Fruit fly (Drosophila melanogaster): ENCODE results near the gene Wnt5.
A peak's percentile ranks its signal among the peaks of the same experiment; 100 is the strongest.

Gene Wnt5

dm6 chrX:18544732-18545131, 39.5 kb upstream of the Wnt5 start (continued):
- TF ChIP-seq Ets96B (tag; optimal IDR thresholded peaks at IDR 0.05) (peak; percentile 61), spab (GFP tag; optimal IDR thresholded peaks at IDR 0.05) (peak; percentile 73), vri (GFP tag; optimal IDR thresholded peaks at IDR 0.05) (peak; percentile 6), Eip75B (GFP tag; optimal IDR thresholded peaks at IDR 0.05) (peak; percentile 27), CG8319 (GFP tag; optimal IDR thresholded peaks at IDR 0.05) (no peak), cyc (GFP tag; optimal IDR thresholded peaks at IDR 0.05) (no peak), CG8119 (GFP tag; IDR thresholded peaks at IDR 0.05) (peak; percentile 36; the same call in 1 of the 3 replicates), eg (GFP tag; IDR thresholded peaks at IDR 0.05) (0 out of 3 replicates have a peak, but pooled peaks have one; percentile 11), svp (GFP tag) (peak; percentile 25), salr (GFP tag; optimal IDR thresholded peaks at IDR 0.05) (peak; percentile 33 to 53)

- TF ChIP-seq svp (GFP tag) (peak; percentile 86), CG8319 (GFP tag; optimal IDR thresholded peaks at IDR 0.05) (no peak)
These were observed 38.1 kb upstream of the Wnt5 start for dm6 chrX:18543328-18543727.

- TF ChIP-seq dsx (GFP tag; optimal IDR thresholded peaks at IDR 0.05; ENCODE audit: poor library complexity, severe bottlenecking) (no peak), eg (GFP tag; IDR thresholded peaks at IDR 0.05) (peak; percentile 82), CG6792 (GFP tag; optimal IDR thresholded peaks at IDR 0.05) (peak; percentile 3), CG10631 (GFP tag; optimal IDR thresholded peaks at IDR 0.05) (peak; percentile 42), fd59A (GFP tag; optimal IDR thresholded peaks at IDR 0.05) (no peak), vri (GFP tag; optimal IDR thresholded peaks at IDR 0.05) (no peak), dac (GFP tag; optimal IDR thresholded peaks at IDR 0.05) (peak; percentile 30), Eip75B (GFP tag; optimal IDR thresholded peaks at IDR 0.05) (peak; percentile 37), Sox15 (GFP tag; optimal IDR thresholded peaks at IDR 0.05) (no peak), net (GFP tag; optimal IDR thresholded peaks at IDR 0.05) (peak; percentile 43), Hr38 (GFP tag; optimal IDR thresholded peaks at IDR 0.05) (no peak), Ets96B (tag; optimal IDR thresholded peaks at IDR 0.05) (no peak), acj6 (GFP tag; optimal IDR thresholded peaks at IDR 0.05) (peak; percentile 23), CG34406 (GFP tag; optimal IDR thresholded peaks at IDR 0.05) (no peak), CG8119 (GFP tag; IDR thresholded peaks at IDR 0.05) (peak; percentile 60; the same call in 2 of the 3 replicates), Lpt (GFP tag; optimal IDR thresholded peaks at IDR 0.05) (peak; percentile 50), Sox14 (GFP tag; optimal IDR thresholded peaks at IDR 0.05) (peak; percentile 28), pdm3 (GFP tag; optimal IDR thresholded peaks at IDR 0.05) (peak; percentile 47), CG10669 (GFP tag; optimal IDR thresholded peaks at IDR 0.05) (peak; percentile 10), CG6854 (GFP tag; optimal IDR thresholded peaks at IDR 0.05) (no peak), CG7368 (GFP tag; optimal IDR thresholded peaks at IDR 0.05) (peak; percentile 9), svp (GFP tag) (peak; percentile 48), Gug (GFP tag; IDR thresholded peaks at IDR 0.05) (peak; percentile 53), Hr4 (GFP tag; optimal IDR thresholded peaks at IDR 0.05) (peak; percentile 60), CG3032 (tag; optimal IDR thresholded peaks at IDR 0.05) (no peak), Ets21C (GFP tag; optimal IDR thresholded peaks at IDR 0.05) (peak; percentile 3), CG6808 (GFP tag; optimal IDR thresholded peaks at IDR 0.05) (no peak), spab (GFP tag; optimal IDR thresholded peaks at IDR 0.05) (no peak), CG9139 (GFP tag; optimal IDR thresholded peaks at IDR 0.05) (no peak), CG32006 (GFP tag; optimal IDR thresholded peaks at IDR 0.05) (peak; percentile 67), Met (GFP tag; optimal IDR thresholded peaks at IDR 0.05) (peak; percentile 33), Sox102F (GFP tag; optimal IDR thresholded peaks at IDR 0.05) (no peak), Eip93F (GFP tag; optimal IDR thresholded peaks at IDR 0.05) (no peak), CG11902 (GFP tag; optimal IDR thresholded peaks at IDR 0.05) (no peak), Eip78C (GFP tag) (peak; percentile 80), CG6276 (GFP tag; optimal IDR thresholded peaks at IDR 0.05) (peak; percentile 59), CG4318 (GFP tag; optimal IDR thresholded peaks at IDR 0.05) (peak; percentile 59), lz (GFP tag; optimal IDR thresholded peaks at IDR 0.05) (peak; percentile 21), topi (GFP tag; optimal IDR thresholded peaks at IDR 0.05) (peak; percentile 38), CG6163 (GFP tag; IDR thresholded peaks at IDR 0.05) (peak; percentile 63; the same call in 2 of the 3 replicates), CG8632 (GFP tag; optimal IDR thresholded peaks at IDR 0.05) (peak; percentile 3), fkh (GFP tag; optimal IDR thresholded peaks at IDR 0.05) (no peak), OdsH (GFP tag; optimal IDR thresholded peaks at IDR 0.05) (peak; percentile 49), CG11762 (GFP tag; optimal IDR thresholded peaks at IDR 0.05; ENCODE audit: insufficient read depth) (no peak)
These were observed 36.7 kb upstream of the Wnt5 start for dm6 chrX:18541915-18542314.

All from whole organism, prepupa.